Worm (Caenorhabditis elegans): ENCODE measurements around the gene F23H12.10.

DNA sequence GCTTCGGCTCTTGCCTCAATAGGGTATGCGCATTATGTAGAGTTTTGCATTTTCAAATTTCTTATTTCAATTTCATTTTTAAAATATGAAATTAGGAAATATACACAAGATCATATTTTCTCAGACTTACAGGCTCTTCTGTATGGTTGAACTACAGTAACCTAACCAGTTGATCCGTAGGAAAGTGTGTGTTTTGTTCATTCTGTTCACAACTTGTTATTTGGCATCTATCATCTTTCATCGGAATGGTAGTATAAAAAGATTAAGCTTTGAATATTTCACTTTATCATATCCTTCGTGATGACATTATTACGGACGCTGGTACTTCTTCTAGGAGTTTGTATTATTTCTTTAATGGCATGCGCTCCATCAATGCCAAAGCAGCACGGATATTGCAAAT lies 31.9 kb upstream of the F23H12.10 start, which contains the start of gene K01D12.10:
- TF ChIP-seq flt-1 (GFP tag; IDR thresholded peaks at IDR 0.05) (no peak), tra-4 (tag; optimal IDR thresholded peaks at IDR 0.05) (no peak), ama-1 (optimal IDR thresholded peaks at IDR 0.05) (no peak)

All from whole organism, early embryonic.